Fruit fly (Drosophila melanogaster): ENCODE data around the gene Sf3b5.

The Sf3b5 gene

dm6 chr3R:9039448-9039847 is 24.3 kb upstream of the Sf3b5 start, which contains the start of gene neur (continued):
- TF ChIP-seq CG2120 (GFP tag; optimal IDR thresholded peaks at IDR 0.05): peak; percentile 19
- TF ChIP-seq CG13424 (tag; optimal IDR thresholded peaks at IDR 0.05): peak; percentile 23
- no peak for TF ChIP-seq Fer3 (tag; optimal IDR thresholded peaks at IDR 0.05)
- TF ChIP-seq Sox102F (GFP tag; optimal IDR thresholded peaks at IDR 0.05): no peak
- peak; percentile 58 for TF ChIP-seq CG4617 (GFP tag; optimal IDR thresholded peaks at IDR 0.05; ENCODE audit: borderline replicate concordance)
- no peak for TF ChIP-seq chm (GFP tag; IDR thresholded peaks at IDR 0.05)
- no peak for TF ChIP-seq MESR4 (GFP tag; optimal IDR thresholded peaks at IDR 0.05)
- no peak for TF ChIP-seq abd-A (tag; optimal IDR thresholded peaks at IDR 0.05)
- TF ChIP-seq fd64A (GFP tag; optimal IDR thresholded peaks at IDR 0.05): no peak
- TF ChIP-seq CG15479 (GFP tag; optimal IDR thresholded peaks at IDR 0.05): no peak
- TF ChIP-seq CG3995 (GFP tag; optimal IDR thresholded peaks at IDR 0.05): peak; percentile 99
- TF ChIP-seq CG2199 (GFP tag; IDR thresholded peaks at IDR 0.05): no peak
- TF ChIP-seq wek (GFP tag; optimal IDR thresholded peaks at IDR 0.05): no peak
- TF ChIP-seq ash1 (GFP tag; optimal IDR thresholded peaks at IDR 0.05): no peak
- peak; percentile 58 for TF ChIP-seq bcd (GFP tag; optimal IDR thresholded peaks at IDR 0.05)
- TF ChIP-seq gce (GFP tag; IDR thresholded peaks at IDR 0.05): no peak
- TF ChIP-seq CG6654 (GFP tag; optimal IDR thresholded peaks at IDR 0.05): no peak
- 0 out of 3 replicates have a peak, but pooled peaks have one; percentile 35 for TF ChIP-seq zfh1 (GFP tag; IDR thresholded peaks at IDR 0.05)
- TF ChIP-seq hb (GFP tag; IDR thresholded peaks at IDR 0.05; ENCODE audit: partially characterized antibody): peak; percentile 60; the same call in 1 of the 3 replicates
- TF ChIP-seq salm (tag; optimal IDR thresholded peaks at IDR 0.05): no peak
- no peak for TF ChIP-seq ken (GFP tag; IDR thresholded peaks at IDR 0.05)
- TF ChIP-seq CG6854 (GFP tag; optimal IDR thresholded peaks at IDR 0.05): no peak
- TF ChIP-seq h (optimal IDR thresholded peaks at IDR 0.05): no peak
- no peak for TF ChIP-seq CG2875 (GFP tag; optimal IDR thresholded peaks at IDR 0.05)
- TF ChIP-seq MBD-R2 (GFP tag; IDR thresholded peaks at IDR 0.05): peak; percentile 57
- no peak for TF ChIP-seq Dref (GFP tag; IDR thresholded peaks at IDR 0.05)
- no peak for TF ChIP-seq CG6175 (GFP tag; IDR thresholded peaks at IDR 0.05)
- TF ChIP-seq Ets97D (GFP tag; optimal IDR thresholded peaks at IDR 0.05): peak; percentile 97
- no peak for TF ChIP-seq CG10654 (GFP tag; optimal IDR thresholded peaks at IDR 0.05)
- TF ChIP-seq nerfin-1 (tag; optimal IDR thresholded peaks at IDR 0.05): peak; percentile 9
- TF ChIP-seq crc (GFP tag; optimal IDR thresholded peaks at IDR 0.05): no peak
- TF ChIP-seq zfh2 (GFP tag; optimal IDR thresholded peaks at IDR 0.05): peak; percentile 18
- TF ChIP-seq twi (tag; optimal IDR thresholded peaks at IDR 0.05): peak; percentile 28
- TF ChIP-seq trh (GFP tag; optimal IDR thresholded peaks at IDR 0.05): no peak

- TF ChIP-seq fd96Cb (tag; optimal IDR thresholded peaks at IDR 0.05) (no peak), CG31388 (GFP tag; optimal IDR thresholded peaks at IDR 0.05) (no peak), Xrp1 (GFP tag; IDR thresholded peaks at IDR 0.05) (no peak), Nf-YA (GFP tag; IDR thresholded peaks at IDR 0.05) (no peak), CG9215 (GFP tag; IDR thresholded peaks at IDR 0.05) (no peak), CG34422 (GFP tag; IDR thresholded peaks at IDR 0.05) (peak; percentile 65; the same call in 2 of the 3 replicates), ara (GFP tag; IDR thresholded peaks at IDR 0.05) (no peak), MTF-1 (GFP tag; optimal IDR thresholded peaks at IDR 0.05; ENCODE audit: borderline replicate concordance) (no peak), CG6813 (GFP tag; optimal IDR thresholded peaks at IDR 0.05) (no peak), gsb-n (tag; optimal IDR thresholded peaks at IDR 0.05) (no peak), bowl (GFP tag; IDR thresholded peaks at IDR 0.05) (no peak), emc (GFP tag; optimal IDR thresholded peaks at IDR 0.05) (no peak), CG9932 (GFP tag; IDR thresholded peaks at IDR 0.05) (peak; percentile 69), CG31441 (GFP tag; IDR thresholded peaks at IDR 0.05) (no peak), CG1603 (tag; optimal IDR thresholded peaks at IDR 0.05) (peak; percentile 62), CG18476 (GFP tag; optimal IDR thresholded peaks at IDR 0.05) (no peak), stwl (tag; optimal IDR thresholded peaks at IDR 0.05) (peak; percentile 45), NC2β (GFP tag; optimal IDR thresholded peaks at IDR 0.05) (peak; percentile 17), gfzf (GFP tag; optimal IDR thresholded peaks at IDR 0.05) (no peak), fu2 (GFP tag; optimal IDR thresholded peaks at IDR 0.05) (no peak)
Observed at dm6 chr3R:9038652-9039051, 23.5 kb upstream of the Sf3b5 start, which contains the start of gene hyx. Gene hyx, plus strand, starts transcription at chr3R:9038760.

Data from whole organism, embryonic.